Fruit fly (Drosophila melanogaster): ENCODE results near the gene bcn92.

Gene bcn92

DNA sequence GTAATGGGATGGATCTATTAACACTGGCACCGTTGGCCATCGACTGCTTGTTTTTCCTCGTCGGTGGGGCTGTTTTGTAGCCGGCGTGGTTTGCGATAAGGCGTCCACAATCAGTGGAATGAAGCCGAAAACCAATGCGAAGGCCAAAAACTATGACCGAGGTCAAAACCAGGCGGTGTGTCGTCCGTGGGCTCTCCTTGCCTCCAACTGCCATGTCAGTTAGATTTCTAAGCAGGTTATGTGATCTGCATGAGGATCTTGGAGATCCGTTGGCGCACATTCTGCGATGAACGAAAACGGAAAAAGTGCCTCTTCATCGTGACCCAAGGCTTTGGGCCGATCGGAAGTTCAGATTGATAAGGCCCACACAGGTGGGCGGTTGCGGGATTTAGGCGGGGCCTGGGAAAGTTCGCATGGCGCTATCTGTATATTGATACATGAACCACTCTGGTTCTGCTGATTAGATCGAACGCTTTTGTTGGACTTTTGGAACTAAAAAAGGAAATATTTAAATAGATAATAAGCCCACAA lies 25.9 kb upstream of the bcn92 start, which contains the start of gene Cyp4d14:
Cyp4d14 (minus strand) TSS at position 51 of the 531 bp plus-strand sequence.
- TF ChIP-seq CG14441 (GFP tag; IDR thresholded peaks at IDR 0.05) = no peak
- peak; percentile 48 for TF ChIP-seq Med (GFP tag)
- no peak for TF ChIP-seq NC2β (GFP tag; optimal IDR thresholded peaks at IDR 0.05)
- no peak for TF ChIP-seq crol (GFP tag; IDR thresholded peaks at IDR 0.05)
- no peak for TF ChIP-seq Dref (GFP tag; IDR thresholded peaks at IDR 0.05)
- no peak for TF ChIP-seq CG2712 (tag; optimal IDR thresholded peaks at IDR 0.05)
- TF ChIP-seq ftz-f1 (GFP tag; optimal IDR thresholded peaks at IDR 0.05) = peak; percentile 60
- no peak for TF ChIP-seq Abd-B (GFP tag; optimal IDR thresholded peaks at IDR 0.05)
- TF ChIP-seq br (optimal IDR thresholded peaks at IDR 0.05) = no peak
- no peak for TF ChIP-seq Nf-YA (GFP tag; IDR thresholded peaks at IDR 0.05)
- TF ChIP-seq pzg (GFP tag; optimal IDR thresholded peaks at IDR 0.05) = no peak
- TF ChIP-seq fru (optimal IDR thresholded peaks at IDR 0.05) = no peak
- TF ChIP-seq prd (optimal IDR thresholded peaks at IDR 0.05) = no peak
- no peak for TF ChIP-seq prd (GFP tag; IDR thresholded peaks at IDR 0.05)
- TF ChIP-seq scrt (GFP tag; optimal IDR thresholded peaks at IDR 0.05) = no peak
- no peak for TF ChIP-seq pan (optimal IDR thresholded peaks at IDR 0.05)
- no peak for TF ChIP-seq pan (GFP tag; optimal IDR thresholded peaks at IDR 0.05 in 1 of 2, IDR thresholded peaks at IDR 0.05 in 1 of 2)
- no peak for TF ChIP-seq Dad (GFP tag; optimal IDR thresholded peaks at IDR 0.05)
- no peak for TF ChIP-seq gcm2 (GFP tag; optimal IDR thresholded peaks at IDR 0.05)
- TF ChIP-seq Hr78 (GFP tag; optimal IDR thresholded peaks at IDR 0.05) = peak in 1 of 2 experiments; percentile 64
- no peak for TF ChIP-seq CG11456 (GFP tag; IDR thresholded peaks at IDR 0.05)
- peak; percentile 56 for TF ChIP-seq grn (GFP tag; optimal IDR thresholded peaks at IDR 0.05)
- TF ChIP-seq CG15601 (tag; optimal IDR thresholded peaks at IDR 0.05) = no peak
- TF ChIP-seq wor (GFP tag; IDR thresholded peaks at IDR 0.05) = no peak
- no peak for TF ChIP-seq CG10366 (GFP tag; IDR thresholded peaks at IDR 0.05)
- no peak for TF ChIP-seq Lhr (GFP tag; optimal IDR thresholded peaks at IDR 0.05)
- no peak for TF ChIP-seq trh (GFP tag; optimal IDR thresholded peaks at IDR 0.05)
- TF ChIP-seq sug (tag; optimal IDR thresholded peaks at IDR 0.05) = peak; percentile 91
- no peak for TF ChIP-seq Lpt (GFP tag; optimal IDR thresholded peaks at IDR 0.05)
- TF ChIP-seq CG34224 (GFP tag; IDR thresholded peaks at IDR 0.05; ENCODE audit: partially characterized antibody) = no peak
- no peak for TF ChIP-seq slbo (GFP tag; IDR thresholded peaks at IDR 0.05)
- TF ChIP-seq Fer1 (GFP tag; optimal IDR thresholded peaks at IDR 0.05) = no peak
- TF ChIP-seq CG2889 (GFP tag; IDR thresholded peaks at IDR 0.05) = no peak
- TF ChIP-seq CG12104 (GFP tag; optimal IDR thresholded peaks at IDR 0.05) = no peak
- no peak for TF ChIP-seq CG11247 (GFP tag; IDR thresholded peaks at IDR 0.05)
- TF ChIP-seq twi (tag; optimal IDR thresholded peaks at IDR 0.05) = no peak
- 0 out of 3 replicates have a peak, but pooled peaks have one; percentile 7 for TF ChIP-seq Dbx (GFP tag; IDR thresholded peaks at IDR 0.05)
- TF ChIP-seq mirr (GFP tag; optimal IDR thresholded peaks at IDR 0.05) = no peak
- TF ChIP-seq inv (GFP tag; IDR thresholded peaks at IDR 0.05; ENCODE audit: partially characterized antibody) = no peak
- TF ChIP-seq ken (GFP tag; IDR thresholded peaks at IDR 0.05) = no peak
- no peak for TF ChIP-seq CG15479 (GFP tag; optimal IDR thresholded peaks at IDR 0.05)

DNA sequence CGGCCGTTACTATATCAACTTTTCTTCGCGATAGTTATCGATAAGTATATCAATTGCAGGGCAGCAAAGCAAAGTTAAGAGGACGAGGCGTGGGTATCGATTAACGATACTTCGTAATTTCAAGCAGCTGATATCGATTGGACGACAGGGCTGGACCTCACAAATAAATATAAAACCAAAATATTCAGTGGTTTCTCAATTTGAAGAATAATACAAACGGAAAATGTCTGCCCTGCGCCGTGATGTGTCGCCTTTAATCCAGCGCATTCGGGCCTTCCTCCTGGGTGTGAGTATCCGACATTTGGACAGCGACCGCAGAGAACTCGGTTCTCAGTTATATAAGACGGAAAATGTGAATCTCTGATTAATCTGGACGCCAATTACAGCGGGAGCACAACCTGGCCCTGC lies 23.0 kb upstream of the bcn92 start, which contains the start of gene ND-B14.5A:
ND-B14.5A (plus strand) TSS at position 107 of the 408 bp plus-strand sequence.
- TF ChIP-seq nerfin-2 (GFP tag; IDR thresholded peaks at IDR 0.05; ENCODE audit: partially characterized antibody) (peak; percentile 99), inv (GFP tag; IDR thresholded peaks at IDR 0.05; ENCODE audit: partially characterized antibody) (peak; percentile 86), CG4617 (GFP tag; optimal IDR thresholded peaks at IDR 0.05; ENCODE audit: borderline replicate concordance) (peak; percentile 61), grn (GFP tag; optimal IDR thresholded peaks at IDR 0.05) (no peak), CG31365 (tag; optimal IDR thresholded peaks at IDR 0.05) (no peak), sens (GFP tag) (peak; percentile 65), lov (optimal IDR thresholded peaks at IDR 0.05) (no peak), lov (GFP tag; IDR thresholded peaks at IDR 0.05) (no peak), org-1 (GFP tag; optimal IDR thresholded peaks at IDR 0.05) (no peak), CG14710 (tag; optimal IDR thresholded peaks at IDR 0.05) (peak; percentile 43), E2f2 (GFP tag; IDR thresholded peaks at IDR 0.05) (peak; percentile 71), pzg (GFP tag; optimal IDR thresholded peaks at IDR 0.05) (peak; percentile 78), CG11560 (tag; IDR thresholded peaks at IDR 0.05) (no peak), al (GFP tag; IDR thresholded peaks at IDR 0.05) (no peak), CG34224 (GFP tag; IDR thresholded peaks at IDR 0.05; ENCODE audit: partially characterized antibody) (peak; percentile 99), dan (GFP tag; IDR thresholded peaks at IDR 0.05) (no peak), CkIIα-i1 (GFP tag; IDR thresholded peaks at IDR 0.05) (no peak), phol (tag; optimal IDR thresholded peaks at IDR 0.05) (peak; percentile 16)

Data from whole organism, embryonic.